Worm (Caenorhabditis elegans): ENCODE results near the gene pqn-83.

DNA sequence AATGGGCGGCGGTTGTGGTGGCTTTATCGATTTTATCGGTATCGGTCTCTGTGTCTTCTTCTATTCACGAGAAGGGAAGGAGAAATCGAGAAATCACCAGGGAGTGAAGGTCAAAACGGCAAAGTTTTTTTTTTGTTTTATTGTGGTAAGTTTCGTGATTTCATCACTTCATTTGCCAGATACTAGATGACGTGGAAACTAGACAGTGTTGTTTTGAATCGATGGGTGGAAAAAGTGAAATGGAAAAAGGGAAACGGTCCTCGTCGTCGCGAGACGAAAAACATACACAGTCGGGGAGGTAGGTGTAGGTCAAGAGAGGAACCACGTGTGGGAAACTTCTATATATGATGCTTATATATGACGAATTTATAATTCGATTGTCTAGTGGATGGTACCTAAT is 1.8 kb upstream of the pqn-83 start:
- TF ChIP-seq him-1 (tag; optimal IDR thresholded peaks at IDR 0.05) (no peak), W03F9.2 (tag; optimal IDR thresholded peaks at IDR 0.05) (no peak)
